Worm (Caenorhabditis elegans) whole organism, L1 larva: ENCODE data around the gene chpf-1.

Experiments used
- elt-2 ChIP-seq: sonication (generic microtip); optimal IDR thresholded peaks from 2 replicates; lab custom pipeline; 2016; ENCODE audit warnings: missing genetic modification characterization, mild to moderate bottlenecking, inconsistent platforms, missing compliant biosample characterization, missing genetic modification reagents
- elt-3 ChIP-seq, 6 experiments: fragments of 150-350 bp in 1 of 6; sonication (generic microtip); optimal IDR thresholded peaks; 2 replicates each; lab custom pipeline; 2017 to 2018; ENCODE audit warnings: missing biosample characterization in 6 of 6, missing genetic modification characterization in 6 of 6, inconsistent platforms in 1 of 6
- hlh-4 ChIP-seq: sonication (generic microtip); optimal IDR thresholded peaks from 2 replicates; lab custom pipeline; 2016; ENCODE audit warnings: mild to moderate bottlenecking, missing genetic modification characterization, missing compliant biosample characterization
- jun-1 ChIP-seq: fragments of 150-350 bp; optimal IDR thresholded peaks from 2 replicates; lab custom pipeline; 2014; ENCODE audit warnings: missing biosample characterization, missing genetic modification reagents, missing genetic modification characterization
- lin-13 ChIP-seq: fragments of 150-350 bp; optimal IDR thresholded peaks from 2 replicates; lab custom pipeline; 2014; ENCODE audit warnings: missing biosample characterization, missing genetic modification reagents, missing genetic modification characterization
- lin-39 ChIP-seq: fragments of 150-350 bp; optimal IDR thresholded peaks from 2 replicates; lab custom pipeline; 2014; ENCODE audit warnings: missing biosample characterization, missing genetic modification reagents, missing genetic modification characterization
- mab-9 ChIP-seq: fragments of 200-800 bp; sonication (Bioruptor generic); IDR thresholded peaks from 2 replicates; pipeline ENCODE4 v1.3.6; 2022; ENCODE audit warnings: missing genetic modification reagents, missing genetic modification characterization, missing compliant biosample characterization
- mdl-1 ChIP-seq, 2 experiments: fragments of 150-350 bp; optimal IDR thresholded peaks; 2 replicates each; lab custom pipeline; 2014 to 2017; ENCODE audit warnings: missing biosample characterization in 2 of 2, missing genetic modification characterization in 2 of 2, inconsistent platforms in 1 of 2
- mep-1 ChIP-seq: fragments of 150-350 bp; optimal IDR thresholded peaks from 2 replicates; lab custom pipeline; 2014; ENCODE audit warnings: missing biosample characterization, missing genetic modification characterization
- nhr-11 ChIP-seq: fragments of 150-350 bp; optimal IDR thresholded peaks from 2 replicates; lab custom pipeline; 2014; ENCODE audit warnings: missing biosample characterization, missing genetic modification characterization
- nhr-12 ChIP-seq: sonication (generic microtip); optimal IDR thresholded peaks from 2 replicates; lab custom pipeline; 2017; ENCODE audit warnings: missing biosample characterization, missing genetic modification characterization
- unc-62 ChIP-seq: fragments of 150-350 bp; optimal IDR thresholded peaks from 2 replicates; lab custom pipeline; 2014; ENCODE audit warnings: missing biosample characterization, missing genetic modification reagents, missing genetic modification characterization
- zag-1 ChIP-seq: fragments of 150-350 bp; optimal IDR thresholded peaks from 2 replicates; lab custom pipeline; 2014; ENCODE audit warnings: missing biosample characterization, missing genetic modification characterization

ce11 chrV:10224619-10225018, 21.3 kb upstream of the chpf-1 start:
- no peak for TF ChIP-seq elt-3 (tag; optimal IDR thresholded peaks at IDR 0.05; lab: Kevin White, UChicago)
- no peak for TF ChIP-seq mep-1 (tag; lab: Kevin White, UChicago)
- no peak for TF ChIP-seq nhr-12
- TF ChIP-seq nhr-11: no peak
- TF ChIP-seq elt-2 (tag; lab: Kevin White, UChicago): peak; percentile 2
- TF ChIP-seq lin-39: no peak
- no peak for TF ChIP-seq mdl-1 (tag; optimal IDR thresholded peaks at IDR 0.05; lab: Kevin White, UChicago)
- no peak for TF ChIP-seq hlh-4 (tag; lab: Kevin White, UChicago)
- TF ChIP-seq unc-62 (GFP tag; lab: Kevin White, UChicago): no peak
- no peak for TF ChIP-seq lin-13 (GFP tag; lab: Kevin White, UChicago)
- no peak for TF ChIP-seq mab-9 (GFP tag; lab: Robert Waterston, UW)
- TF ChIP-seq zag-1: no peak
- no peak for TF ChIP-seq jun-1 (tag; lab: Kevin White, UChicago)
